Fruit fly (Drosophila melanogaster) whole organism, pupa: Measurements from ENCODE around the gene hb.

ENCODE experiments used
- CG12605 ChIP-seq: fragments of 200-800 bp; sonication (Bioruptor generic); IDR thresholded peaks from 2 replicates; pipeline ENCODE4 v1.3.6; 2022; ENCODE audit warnings: missing biosample characterization, missing genetic modification characterization
- CG14655 ChIP-seq: fragments of 200-800 bp; sonication (Bioruptor generic); optimal IDR thresholded peaks from 3 replicates; lab custom pipeline; 2017; ENCODE audit warnings: mild to moderate bottlenecking, missing biosample characterization, missing genetic modification reagents, missing genetic modification characterization
- CG17806 ChIP-seq: fragments of 200-800 bp; sonication (Bioruptor generic); optimal IDR thresholded peaks from 2 replicates; lab custom pipeline; 2018; ENCODE audit warnings: missing biosample characterization, mild to moderate bottlenecking, missing genetic modification characterization, moderate library complexity
- CG32121 ChIP-seq: fragments of 200-800 bp; sonication (Bioruptor generic); IDR thresholded peaks from 2 replicates; pipeline ENCODE4 v1.3.6; 2022; ENCODE audit warnings: missing biosample characterization, missing genetic modification characterization
- CG4496 ChIP-seq: fragments of 200-800 bp; sonication (Bioruptor generic); IDR thresholded peaks from 3 replicates; pipeline ENCODE4 v1.3.6; 2022; ENCODE audit warnings: missing biosample characterization, missing genetic modification characterization
- CG8159 ChIP-seq: fragments of 200-800 bp; sonication (Bioruptor generic); optimal IDR thresholded peaks from 3 replicates; lab custom pipeline; 2018; ENCODE audit warnings: missing biosample characterization, mild to moderate bottlenecking, missing genetic modification characterization, moderate library complexity
- CG8301 ChIP-seq: fragments of 200-800 bp; sonication (Bioruptor generic); optimal IDR thresholded peaks from 2 replicates; lab custom pipeline; 2018; ENCODE audit warnings: missing biosample characterization, mild to moderate bottlenecking, missing genetic modification characterization
- CG9948 ChIP-seq: fragments of 200-800 bp; sonication (Bioruptor generic); optimal IDR thresholded peaks from 2 replicates; lab custom pipeline; 2018; ENCODE audit warnings: missing biosample characterization, mild to moderate bottlenecking, missing genetic modification characterization, moderate library complexity
- EcR ChIP-seq: fragments of 200-800 bp; sonication (Bioruptor generic); optimal IDR thresholded peaks from 3 replicates; lab custom pipeline; 2019; ENCODE audit warnings: missing biosample characterization, missing genetic modification characterization, mild to moderate bottlenecking, moderate library complexity, missing genetic modification reagents
- Pif1B ChIP-seq: fragments of 200-800 bp; sonication (Bioruptor generic); optimal IDR thresholded peaks from 3 replicates; lab custom pipeline; 2016; ENCODE audit warnings: missing biosample characterization, missing genetic modification characterization
- fd96Ca ChIP-seq: fragments of 200-800 bp; sonication (Bioruptor generic); IDR thresholded peaks from 3 replicates; pipeline ENCODE4 v1.3.6; 2022; ENCODE audit warnings: missing biosample characterization, missing genetic modification characterization
- gl ChIP-seq: fragments of 200-800 bp; sonication (Bioruptor generic); optimal IDR thresholded peaks from 2 replicates; lab custom pipeline; 2018; ENCODE audit warnings: missing biosample characterization, mild to moderate bottlenecking, missing genetic modification characterization
- rn ChIP-seq: fragments of 200-800 bp; sonication (Bioruptor generic); IDR thresholded peaks from 2 replicates; pipeline ENCODE4 v1.3.6; 2022; ENCODE audit warnings: missing biosample characterization, missing genetic modification characterization

dm6 chr3R:8676560-8677000 is 21.0 kb downstream of the hb start, which contains the start of the genes Unc50, CG11755 and CG8043:
- TF ChIP-seq EcR (GFP tag; lab: Kevin White, UChicago), result no peak
- 0 out of 2 replicates have a peak, but pooled peaks have one; percentile 50 for TF ChIP-seq CG32121
- peak; percentile 34; the same call in 1 of the 2 replicates for TF ChIP-seq rn (GFP tag; lab: Robert Waterston, UW)
- TF ChIP-seq fd96Ca (GFP tag; lab: Robert Waterston, UW), result peak; percentile 73
- TF ChIP-seq CG8301 (tag; lab: Kevin White, UChicago), result no peak
- no peak for TF ChIP-seq CG12605 (GFP tag; lab: Robert Waterston, UW)
- peak; percentile 67 for TF ChIP-seq CG9948 (tag; lab: Kevin White, UChicago)
- no peak for TF ChIP-seq CG14655
- TF ChIP-seq CG8159 (tag; lab: Kevin White, UChicago), result peak; percentile 75
- TF ChIP-seq gl (tag; lab: Kevin White, UChicago), result no peak
- peak; percentile 62 for TF ChIP-seq Pif1B
- TF ChIP-seq CG17806 (tag; lab: Kevin White, UChicago), result no peak
- no peak for TF ChIP-seq CG4496
